Worm (Caenorhabditis elegans): Measurements from ENCODE around the gene fipp-1.

DNA sequence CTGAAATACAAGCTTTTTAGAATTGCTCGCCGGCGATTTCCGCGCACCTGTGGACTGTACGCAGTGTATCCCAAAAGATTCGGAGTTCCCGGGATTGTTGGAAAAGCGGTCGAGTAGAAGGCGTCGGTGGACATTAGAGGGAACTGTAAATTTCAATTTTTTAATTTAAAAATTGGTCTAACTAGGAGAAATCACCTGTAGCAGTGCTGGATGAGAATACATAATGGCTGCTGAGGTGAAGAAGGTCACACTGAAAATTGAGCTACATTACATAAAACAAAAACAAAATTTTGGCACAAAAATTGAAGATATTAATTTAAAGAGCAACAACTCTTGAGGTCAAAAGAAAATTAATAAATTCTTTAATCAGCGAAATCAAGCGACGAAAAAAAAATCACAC is 3.0 kb downstream of the fipp-1 start, which contains the start of gene neg-1:
- no peak for TF ChIP-seq scrt-1 (GFP tag; IDR thresholded peaks at IDR 0.05)
- TF ChIP-seq ama-1 (optimal IDR thresholded peaks at IDR 0.05), result no peak
- no peak for TF ChIP-seq hmbx-1 (tag; optimal IDR thresholded peaks at IDR 0.05)
- no peak for TF ChIP-seq hnd-1 (tag; optimal IDR thresholded peaks at IDR 0.05)
- TF ChIP-seq ceh-36 (tag; optimal IDR thresholded peaks at IDR 0.05), result no peak
- TF ChIP-seq sea-1 (GFP tag; conservative IDR thresholded peaks at IDR 0.05), result no peak
- TF ChIP-seq flt-1 (GFP tag; IDR thresholded peaks at IDR 0.05), result no peak

Data from whole organism, early embryonic.